Worm (Caenorhabditis elegans) whole organism, young adult: Measurements from ENCODE around the gene anmt-1.

ENCODE experiments used
- C06A6.2 ChIP-seq: fragments of 200-800 bp; sonication (Bioruptor generic); conservative IDR thresholded peaks from 2 replicates; pipeline ENCODE4 v1.3.6; 2022; ENCODE audit warnings: missing genetic modification characterization, missing compliant biosample characterization
- C17E4.6 ChIP-seq: fragments of 200-800 bp; sonication (Bioruptor generic); IDR thresholded peaks from 2 replicates; pipeline ENCODE4 v1.3.6; 2022; ENCODE audit warnings: missing genetic modification reagents, missing genetic modification characterization, missing compliant biosample characterization
- F10E7.11 ChIP-seq: sonication (generic microtip); optimal IDR thresholded peaks from 2 replicates; lab custom pipeline; 2017; ENCODE audit warnings: mild to moderate bottlenecking, missing genetic modification characterization, moderate library complexity, missing compliant biosample characterization
- F33H1.4 ChIP-seq: fragments of 200-800 bp; sonication (Bioruptor generic); IDR thresholded peaks from 2 replicates; pipeline ENCODE4 v1.3.6; 2022; ENCODE audit warnings: missing genetic modification reagents, missing genetic modification characterization, missing compliant biosample characterization
- F39B2.1 ChIP-seq: fragments of 200-800 bp; sonication (Bioruptor generic); IDR thresholded peaks from 2 replicates; pipeline ENCODE4 v1.3.6; 2022; ENCODE audit warnings: missing genetic modification reagents, missing genetic modification characterization, missing compliant biosample characterization
- F55B11.4 ChIP-seq: sonication (generic microtip); optimal IDR thresholded peaks from 2 replicates; lab custom pipeline; 2016; ENCODE audit warnings: missing compliant biosample characterization, missing genetic modification characterization, borderline replicate concordance; ENCODE audit not compliant: insufficient read depth
- F57A8.1 ChIP-seq: fragments of 200-800 bp; sonication (Bioruptor generic); optimal IDR thresholded peaks from 2 replicates; lab custom pipeline; 2018; ENCODE audit warnings: mild to moderate bottlenecking, missing genetic modification characterization, moderate library complexity, missing compliant biosample characterization
- K11D2.4 ChIP-seq: fragments of 200-800 bp; sonication (Bioruptor generic); IDR thresholded peaks from 2 replicates; pipeline ENCODE4 v1.3.6; 2022; ENCODE audit warnings: missing genetic modification reagents, missing genetic modification characterization, missing compliant biosample characterization
- K12H6.12 ChIP-seq: fragments of 200-800 bp; sonication (Bioruptor generic); optimal IDR thresholded peaks from 2 replicates; lab custom pipeline; 2018; ENCODE audit warnings: mild to moderate bottlenecking, missing genetic modification characterization, missing compliant biosample characterization
- T26A5.8 ChIP-seq: sonication (generic microtip); optimal IDR thresholded peaks from 2 replicates; lab custom pipeline; 2016; ENCODE audit warnings: missing genetic modification characterization, missing compliant biosample characterization
- Y53F4B.3 ChIP-seq: fragments of 200-800 bp; sonication (Bioruptor generic); IDR thresholded peaks from 2 replicates; pipeline ENCODE4 v1.3.6; 2022; ENCODE audit warnings: missing genetic modification reagents, missing genetic modification characterization, missing compliant biosample characterization
- Y53G8AR.9 ChIP-seq: fragments of 200-800 bp; sonication (Bioruptor generic); conservative IDR thresholded peaks from 2 replicates; pipeline ENCODE4 v1.3.6; 2022; ENCODE audit warnings: missing genetic modification reagents, missing genetic modification characterization, missing compliant biosample characterization
- ama-1 ChIP-seq, 3 experiments: fragments of 150-350 bp in 1 of 3; sonication (generic microtip) in 2 of 3; optimal IDR thresholded peaks; 2 replicates each; lab custom pipeline; 2014 to 2018; ENCODE audit warnings: missing biosample characterization in 2 of 3, missing genetic modification characterization in 2 of 3, missing genetic modification reagents in 2 of 3
- atf-7 ChIP-seq: sonication (generic microtip); optimal IDR thresholded peaks from 2 replicates; lab custom pipeline; 2017; ENCODE audit warnings: mild to moderate bottlenecking, missing genetic modification characterization, missing compliant biosample characterization
- ccch-3 ChIP-seq: fragments of 200-800 bp; sonication (Bioruptor generic); optimal IDR thresholded peaks from 2 replicates; lab custom pipeline; 2018; ENCODE audit warnings: mild to moderate bottlenecking, missing genetic modification characterization, missing compliant biosample characterization
- ceh-27 ChIP-seq: fragments of 200-800 bp; sonication (Bioruptor generic); optimal IDR thresholded peaks from 2 replicates; lab custom pipeline; 2018; ENCODE audit warnings: mild to moderate bottlenecking, missing genetic modification characterization, moderate library complexity, missing compliant biosample characterization
- ceh-40 ChIP-seq: fragments of 200-800 bp; sonication (Bioruptor generic); IDR thresholded peaks from 2 replicates; pipeline ENCODE4 v1.3.6; 2022; ENCODE audit warnings: missing genetic modification characterization, missing compliant biosample characterization
- ceh-58 ChIP-seq: fragments of 200-800 bp; sonication (Bioruptor generic); IDR thresholded peaks from 2 replicates; pipeline ENCODE4 v1.3.6; 2022; ENCODE audit warnings: missing genetic modification characterization, missing compliant biosample characterization
- dox-1 ChIP-seq: fragments of 200-800 bp; sonication (Bioruptor generic); IDR thresholded peaks from 2 replicates; pipeline ENCODE4 v1.3.6; 2022; ENCODE audit warnings: missing genetic modification reagents, missing genetic modification characterization, missing compliant biosample characterization
- dpff-1 ChIP-seq: sonication (generic microtip); optimal IDR thresholded peaks from 2 replicates; lab custom pipeline; 2017; ENCODE audit warnings: mild to moderate bottlenecking, missing genetic modification characterization, missing compliant biosample characterization
- dpl-1 ChIP-seq: fragments of 150-350 bp; optimal IDR thresholded peaks from 2 replicates; lab custom pipeline; 2014; ENCODE audit warnings: missing biosample characterization, missing genetic modification reagents, missing genetic modification characterization
- efl-1 ChIP-seq: fragments of 150-350 bp; optimal IDR thresholded peaks from 2 replicates; lab custom pipeline; 2014; ENCODE audit warnings: missing biosample characterization, missing genetic modification reagents, missing genetic modification characterization
- egrh-3 ChIP-seq: fragments of 200-800 bp; sonication (Bioruptor generic); IDR thresholded peaks from 2 replicates; pipeline ENCODE4 v1.3.6; 2022; ENCODE audit warnings: missing genetic modification reagents, missing genetic modification characterization, missing compliant biosample characterization
- ekl-4 ChIP-seq: fragments of 200-800 bp; sonication (Bioruptor generic); IDR thresholded peaks from 2 replicates; pipeline ENCODE4 v1.3.6; 2022; ENCODE audit warnings: missing genetic modification reagents, missing genetic modification characterization, missing compliant biosample characterization
- ets-4 ChIP-seq: fragments of 200-800 bp; sonication (Bioruptor generic); optimal IDR thresholded peaks from 2 replicates; lab custom pipeline; 2018; ENCODE audit warnings: mild to moderate bottlenecking, missing genetic modification characterization, missing compliant biosample characterization
- him-1 ChIP-seq: sonication (generic microtip); optimal IDR thresholded peaks from 2 replicates; lab custom pipeline; 2016; ENCODE audit warnings: missing genotype, missing genetic modification reagents, missing genetic modification characterization, missing compliant biosample characterization
- hlh-12 ChIP-seq: sonication (generic microtip); optimal IDR thresholded peaks from 2 replicates; lab custom pipeline; 2016; ENCODE audit warnings: missing genetic modification characterization, missing compliant biosample characterization
- hmg-1.2 ChIP-seq: fragments of 200-800 bp; sonication (Bioruptor generic); IDR thresholded peaks from 2 replicates; pipeline ENCODE4 v1.3.6; 2022; ENCODE audit warnings: missing genetic modification reagents, missing genetic modification characterization, missing compliant biosample characterization
- hmg-20 ChIP-seq: fragments of 200-800 bp; sonication (Bioruptor generic); IDR thresholded peaks from 2 replicates; pipeline ENCODE4 v1.3.6; 2022; ENCODE audit warnings: missing genetic modification reagents, missing genetic modification characterization, missing compliant biosample characterization
- lin-35 ChIP-seq, 3 experiments: fragments of 150-350 bp in 2 of 3; sonication (generic microtip) in 1 of 3; optimal IDR thresholded peaks; 2 replicates each; lab custom pipeline; 2014 to 2018; ENCODE audit warnings: missing biosample characterization in 3 of 3, missing genetic modification characterization in 3 of 3, missing genetic modification reagents in 3 of 3
- lin-40 ChIP-seq: sonication (generic microtip); optimal IDR thresholded peaks from 2 replicates; lab custom pipeline; 2016; ENCODE audit warnings: missing genetic modification characterization, mild to moderate bottlenecking, missing compliant biosample characterization, missing genotype, missing genetic modification reagents
- lin-54 ChIP-seq: fragments of 200-800 bp; sonication (Bioruptor generic); optimal IDR thresholded peaks from 2 replicates; lab custom pipeline; 2018; ENCODE audit warnings: mild to moderate bottlenecking, missing genetic modification characterization, missing compliant biosample characterization
- lir-1 ChIP-seq: fragments of 200-800 bp; sonication (Bioruptor generic); conservative IDR thresholded peaks from 2 replicates; pipeline ENCODE4 v1.3.6; 2022; ENCODE audit warnings: missing genetic modification reagents, missing genetic modification characterization, missing compliant biosample characterization
- lsl-1 ChIP-seq: fragments of 200-800 bp; sonication (Bioruptor generic); optimal IDR thresholded peaks from 2 replicates; lab custom pipeline; 2018; ENCODE audit warnings: mild to moderate bottlenecking, missing genetic modification characterization, moderate library complexity, missing compliant biosample characterization
- madf-3 ChIP-seq: fragments of 200-800 bp; sonication (Bioruptor generic); IDR thresholded peaks from 2 replicates; pipeline ENCODE4 v1.3.6; 2022; ENCODE audit warnings: missing genetic modification reagents, missing genetic modification characterization, missing compliant biosample characterization
- mcd-1 ChIP-seq: fragments of 200-800 bp; sonication (Bioruptor generic); IDR thresholded peaks from 2 replicates; pipeline ENCODE4 v1.3.6; 2022; ENCODE audit warnings: missing genetic modification reagents, missing genetic modification characterization, missing compliant biosample characterization
- mes-4 ChIP-seq: sonication (generic microtip); optimal IDR thresholded peaks from 2 replicates; lab custom pipeline; 2016; ENCODE audit warnings: missing genotype, missing genetic modification characterization, missing compliant biosample characterization
- nfya-1 ChIP-seq: sonication (generic microtip); optimal IDR thresholded peaks from 2 replicates; lab custom pipeline; 2017; ENCODE audit warnings: antibody characterized with exemption, missing compliant biosample characterization, missing genetic modification characterization, borderline replicate concordance; ENCODE audit not compliant: insufficient read depth
- nhr-120 ChIP-seq: fragments of 200-800 bp; sonication (Bioruptor generic); IDR thresholded peaks from 2 replicates; pipeline ENCODE4 v1.3.6; 2022; ENCODE audit warnings: missing genetic modification characterization, missing compliant biosample characterization
- nhr-80 ChIP-seq: sonication (generic microtip); optimal IDR thresholded peaks from 2 replicates; lab custom pipeline; 2016; ENCODE audit warnings: missing genetic modification characterization, missing compliant biosample characterization
- rcor-1 ChIP-seq: fragments of 200-800 bp; sonication (Bioruptor generic); IDR thresholded peaks from 2 replicates; pipeline ENCODE4 v1.3.6; 2022; ENCODE audit warnings: missing genetic modification reagents, missing genetic modification characterization, missing compliant biosample characterization
- sdz-38 ChIP-seq: sonication (generic microtip); optimal IDR thresholded peaks from 2 replicates; lab custom pipeline; 2016; ENCODE audit warnings: missing genotype, missing genetic modification characterization, missing compliant biosample characterization
- sea-2 ChIP-seq: fragments of 200-800 bp; sonication (Bioruptor generic); IDR thresholded peaks from 2 replicates; pipeline ENCODE4 v1.3.6; 2022; ENCODE audit warnings: missing genetic modification characterization, missing compliant biosample characterization
- snpc-3.4 ChIP-seq: sonication (generic microtip); optimal IDR thresholded peaks from 2 replicates; lab custom pipeline; 2017; ENCODE audit warnings: missing genetic modification characterization, mild to moderate bottlenecking, missing compliant biosample characterization, antibody characterized with exemption, moderate library complexity, missing genotype, missing genetic modification reagents
- tbx-9 ChIP-seq: sonication (generic microtip); optimal IDR thresholded peaks from 2 replicates; lab custom pipeline; 2016; ENCODE audit warnings: borderline replicate concordance, missing genetic modification characterization, inconsistent platforms, missing compliant biosample characterization
- tlf-1 ChIP-seq: fragments of 200-800 bp; sonication (Bioruptor generic); optimal IDR thresholded peaks from 2 replicates; lab custom pipeline; 2018; ENCODE audit warnings: mild to moderate bottlenecking, missing genetic modification characterization, missing compliant biosample characterization
- unc-62 ChIP-seq: fragments of 150-350 bp; optimal IDR thresholded peaks from 2 replicates; lab custom pipeline; 2014; ENCODE audit warnings: missing biosample characterization, missing genetic modification reagents, missing genetic modification characterization
- ztf-25 ChIP-seq: fragments of 200-800 bp; sonication (Bioruptor generic); IDR thresholded peaks from 2 replicates; pipeline ENCODE4 v1.3.6; 2022; ENCODE audit warnings: missing genetic modification reagents, missing genetic modification characterization, missing compliant biosample characterization
- ztf-28 ChIP-seq: fragments of 200-800 bp; sonication (Bioruptor generic); IDR thresholded peaks from 2 replicates; pipeline ENCODE4 v1.3.6; 2022; ENCODE audit warnings: missing genetic modification reagents, missing genetic modification characterization, missing compliant biosample characterization
- ztf-3 ChIP-seq: fragments of 200-800 bp; sonication (Bioruptor generic); optimal IDR thresholded peaks from 2 replicates; lab custom pipeline; 2018; ENCODE audit warnings: mild to moderate bottlenecking, missing genetic modification characterization, missing compliant biosample characterization

anmt-1 gene

DNA sequence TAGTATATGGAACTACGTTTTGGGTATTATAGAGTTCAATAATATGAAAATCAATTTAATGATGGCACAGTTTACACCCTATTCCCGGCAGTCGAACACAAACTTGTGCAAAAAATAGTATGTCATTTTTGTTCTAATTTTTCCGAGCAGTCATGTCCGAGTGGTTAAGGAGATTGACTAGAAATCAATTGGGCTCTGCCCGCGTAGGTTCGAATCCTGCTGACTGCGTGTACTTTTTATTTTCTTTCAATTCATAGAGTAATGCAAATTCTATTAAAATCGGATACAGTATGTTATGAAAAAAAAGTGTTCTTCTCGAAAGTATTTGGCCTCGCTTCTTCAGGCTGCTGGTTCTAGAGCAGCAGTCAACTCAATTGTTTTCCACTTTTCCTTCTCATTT lies 38.6 kb upstream of the anmt-1 start (continued):
- TF ChIP-seq hmg-20 (GFP tag; lab: Robert Waterston, UW) = no peak
- TF ChIP-seq F39B2.1 (GFP tag; lab: Robert Waterston, UW) = no peak
- no peak for TF ChIP-seq ceh-40
- no peak for TF ChIP-seq ceh-27 (GFP tag; lab: Kevin White, UChicago)
- no peak for TF ChIP-seq lin-40 (tag; lab: Kevin White, UChicago)
- TF ChIP-seq ztf-25 (GFP tag; lab: Robert Waterston, UW) = peak; percentile 85
- TF ChIP-seq efl-1 = no peak
- no peak for TF ChIP-seq dpl-1 (GFP tag; lab: Kevin White, UChicago)
- no peak for TF ChIP-seq lir-1
- TF ChIP-seq hlh-12 = no peak
- TF ChIP-seq atf-7 (tag; lab: Kevin White, UChicago) = peak; percentile 5
- TF ChIP-seq snpc-3.4 (tag; lab: Kevin White, UChicago) = peak; percentile 71
- no peak for TF ChIP-seq dpff-1
- TF ChIP-seq ama-1 (optimal IDR thresholded peaks at IDR 0.05; lab: Kevin White, UChicago) = no peak
- TF ChIP-seq ama-1 (GFP tag; optimal IDR thresholded peaks at IDR 0.05; lab: Kevin White, UChicago) = peak in 1 of 2 experiments; percentile 28
- no peak for TF ChIP-seq C06A6.2 (GFP tag; lab: Robert Waterston, UW)
- TF ChIP-seq nfya-1 (tag; lab: Kevin White, UChicago) = no peak
- no peak for TF ChIP-seq tbx-9
- no peak for TF ChIP-seq K11D2.4 (GFP tag; lab: Robert Waterston, UW)
- TF ChIP-seq egrh-3 (GFP tag; lab: Robert Waterston, UW) = no peak
- TF ChIP-seq sea-2 = no peak
- TF ChIP-seq F57A8.1 (GFP tag; lab: Kevin White, UChicago) = no peak
- no peak for TF ChIP-seq F55B11.4 (tag; lab: Kevin White, UChicago)
- no peak for TF ChIP-seq mes-4
- TF ChIP-seq Y53F4B.3 (GFP tag; lab: Robert Waterston, UW) = no peak
- no peak for TF ChIP-seq tlf-1 (GFP tag; lab: Kevin White, UChicago)
- TF ChIP-seq Y53G8AR.9 (GFP tag; lab: Robert Waterston, UW) = 0 out of 2 replicates have a peak, but pooled peaks have one; percentile 23
- peak; percentile 21; the same call in 1 of the 2 replicates for TF ChIP-seq F33H1.4 (GFP tag; lab: Robert Waterston, UW)
- no peak for TF ChIP-seq lin-54 (GFP tag; lab: Kevin White, UChicago)
- no peak for TF ChIP-seq ets-4 (GFP tag; lab: Kevin White, UChicago)
- no peak for TF ChIP-seq unc-62 (GFP tag; lab: Kevin White, UChicago)
- peak; percentile 54; the same call in 1 of the 2 replicates for TF ChIP-seq ekl-4 (GFP tag; lab: Robert Waterston, UW)
- TF ChIP-seq ztf-3 (GFP tag; lab: Kevin White, UChicago) = no peak
- TF ChIP-seq ztf-28 (GFP tag; lab: Robert Waterston, UW) = 0 out of 2 replicates have a peak, but pooled peaks have one; percentile 8
- TF ChIP-seq K12H6.12 (tag; lab: Kevin White, UChicago) = no peak
- no peak for TF ChIP-seq rcor-1
- TF ChIP-seq F10E7.11 = no peak
- peak; percentile 13 for TF ChIP-seq T26A5.8 (tag; lab: Kevin White, UChicago)
- no peak for TF ChIP-seq dox-1 (GFP tag; lab: Robert Waterston, UW)
- no peak for TF ChIP-seq nhr-80 (tag; lab: Kevin White, UChicago)
- TF ChIP-seq hmg-1.2 = peak; percentile 56
- TF ChIP-seq C17E4.6 (GFP tag; lab: Robert Waterston, UW) = no peak
- TF ChIP-seq lsl-1 = peak; percentile 49
- TF ChIP-seq him-1 (tag; lab: Kevin White, UChicago) = peak; percentile 90
- no peak for TF ChIP-seq sdz-38 (tag; lab: Kevin White, UChicago)
- TF ChIP-seq ccch-3 (GFP tag; lab: Kevin White, UChicago) = no peak
- TF ChIP-seq mcd-1 = no peak
- TF ChIP-seq lin-35 (GFP tag; optimal IDR thresholded peaks at IDR 0.05; lab: Kevin White, UChicago) = peak in 1 of 3 experiments; percentile 12
- TF ChIP-seq madf-3 (GFP tag; lab: Robert Waterston, UW) = no peak
- no peak for TF ChIP-seq ceh-58 (GFP tag; lab: Robert Waterston, UW)
- no peak for TF ChIP-seq nhr-120 (GFP tag; lab: Robert Waterston, UW)
